Worm (Caenorhabditis elegans): ENCODE results near the gene C25A11.2.

- TF ChIP-seq elt-3 (tag; optimal IDR thresholded peaks at IDR 0.05) (no peak), nhr-76 (tag; optimal IDR thresholded peaks at IDR 0.05) (no peak), aly-2 (tag; optimal IDR thresholded peaks at IDR 0.05) (no peak), lsy-2 (tag; optimal IDR thresholded peaks at IDR 0.05) (no peak), nhr-237 (tag; optimal IDR thresholded peaks at IDR 0.05) (no peak), ceh-82 (tag; optimal IDR thresholded peaks at IDR 0.05) (no peak), sptf-1 (tag; optimal IDR thresholded peaks at IDR 0.05) (no peak), pag-3 (tag; optimal IDR thresholded peaks at IDR 0.05; ENCODE audit: borderline replicate concordance, insufficient read depth) (no peak), jun-1 (tag; optimal IDR thresholded peaks at IDR 0.05) (no peak), unc-62 (GFP tag; optimal IDR thresholded peaks at IDR 0.05) (no peak)
Measured at ce11 chrX:9081212-9081611, 32.7 kb upstream of the C25A11.2 start.
